Fruit fly (Drosophila melanogaster) whole organism, pupa: ENCODE data around the gene CG14834.

Source experiments
- CG17806 ChIP-seq: fragments of 200-800 bp; sonication (Bioruptor generic); optimal IDR thresholded peaks from 2 replicates; lab custom pipeline; 2018; ENCODE audit warnings: missing biosample characterization, mild to moderate bottlenecking, missing genetic modification characterization, moderate library complexity
- D1 ChIP-seq: fragments of 200-800 bp; sonication (Bioruptor generic); optimal IDR thresholded peaks from 2 replicates; lab custom pipeline; 2018; ENCODE audit warnings: missing biosample characterization, mild to moderate bottlenecking, missing genetic modification characterization, moderate library complexity
- rn ChIP-seq: fragments of 200-800 bp; sonication (Bioruptor generic); IDR thresholded peaks from 2 replicates; pipeline ENCODE4 v1.3.6; 2022; ENCODE audit warnings: missing biosample characterization, missing genetic modification characterization

Gene CG14834

dm6 chr3L:7300660-7301059 is 46.3 kb downstream of the CG14834 start:
- TF ChIP-seq CG17806 (no peak), rn (GFP tag; lab: Robert Waterston, UW) (no peak), D1 (tag; lab: Kevin White, UChicago) (no peak)
